Worm (Caenorhabditis elegans) whole organism, L4/young adult: ENCODE results near the gene F37A8.1.

Experiments
- dao-5 ChIP-seq: sonication (generic microtip); optimal IDR thresholded peaks from 2 replicates; lab custom pipeline; 2016; ENCODE audit warnings: missing genotype, missing genetic modification characterization, moderate library complexity, missing compliant biosample characterization
- him-1 ChIP-seq: sonication (generic microtip); optimal IDR thresholded peaks from 2 replicates; lab custom pipeline; 2016; ENCODE audit warnings: missing genotype, missing genetic modification reagents, missing genetic modification characterization, missing compliant biosample characterization

ce11 chrIII:3906481-3906880 is 21.8 kb upstream of the F37A8.1 start:
- TF ChIP-seq dao-5 (tag; lab: Kevin White, UChicago) (no peak), him-1 (no peak)
